Worm (Caenorhabditis elegans) whole organism, L1 larva: ENCODE data around the gene F43H9.4.

Experiments
- C16A3.4 ChIP-seq: fragments of 150-350 bp; optimal IDR thresholded peaks from 2 replicates; lab custom pipeline; 2014; ENCODE audit warnings: missing biosample characterization, missing genetic modification characterization
- C34B4.2 ChIP-seq: sonication (generic microtip); optimal IDR thresholded peaks from 2 replicates; lab custom pipeline; 2017; ENCODE audit warnings: mild to moderate bottlenecking, missing genetic modification characterization, missing compliant biosample characterization
- aly-2 ChIP-seq: fragments of 150-350 bp; optimal IDR thresholded peaks from 2 replicates; lab custom pipeline; 2014; ENCODE audit warnings: missing biosample characterization, missing genetic modification characterization
- blmp-1 ChIP-seq: fragments of 150-350 bp; optimal IDR thresholded peaks from 2 replicates; lab custom pipeline; 2014; ENCODE audit warnings: missing biosample characterization, missing genetic modification characterization
- ceh-63 ChIP-seq: fragments of 200-800 bp; sonication (Bioruptor generic); optimal IDR thresholded peaks from 2 replicates; lab custom pipeline; 2018; ENCODE audit warnings: mild to moderate bottlenecking, missing genetic modification characterization, missing compliant biosample characterization
- ceh-8 ChIP-seq: fragments of 200-800 bp; sonication (Bioruptor generic); optimal IDR thresholded peaks from 2 replicates; lab custom pipeline; 2018; ENCODE audit warnings: mild to moderate bottlenecking, missing genetic modification characterization, moderate library complexity, missing compliant biosample characterization
- ceh-82 ChIP-seq, 3 experiments: fragments of 150-350 bp in 1 of 3; sonication (generic microtip) in 2 of 3; optimal IDR thresholded peaks; 2 replicates each; lab custom pipeline; 2014 to 2017; ENCODE audit warnings: missing biosample characterization in 3 of 3, missing genetic modification characterization in 3 of 3
- dpl-1 ChIP-seq, 3 experiments: fragments of 150-350 bp in 2 of 3; sonication (generic microtip) in 1 of 3; optimal IDR thresholded peaks; 2 replicates each; lab custom pipeline; 2014 to 2017; ENCODE audit warnings: missing biosample characterization in 3 of 3, missing genetic modification characterization in 3 of 3, missing genetic modification reagents in 3 of 3
- dsc-1 ChIP-seq: sonication (generic microtip); optimal IDR thresholded peaks from 2 replicates; lab custom pipeline; 2016; ENCODE audit warnings: mild to moderate bottlenecking, missing genetic modification characterization, missing compliant biosample characterization
- efl-1 ChIP-seq, 4 experiments: fragments of 150-350 bp; optimal IDR thresholded peaks in 3 of 4; peaks in 1 of 4; 1 replicate in 1 of 4; 2 replicates in 3 of 4; lab custom pipeline; 2014; ENCODE audit warnings: missing biosample characterization in 2 of 4, missing genetic modification characterization in 2 of 4, missing genetic modification reagents in 2 of 4
- egl-13 ChIP-seq: sonication (generic microtip); optimal IDR thresholded peaks from 2 replicates; lab custom pipeline; 2016; ENCODE audit warnings: missing genotype, missing genetic modification reagents, missing genetic modification characterization, missing compliant biosample characterization
- egl-27 ChIP-seq, 2 experiments: fragments of 150-350 bp in 1 of 2; sonication (generic microtip); optimal IDR thresholded peaks; 3 replicates each; lab custom pipeline; 2017 to 2018; ENCODE audit warnings: missing biosample characterization in 2 of 2, missing genetic modification characterization in 2 of 2, missing genetic modification reagents in 2 of 2
- elt-2 ChIP-seq: sonication (generic microtip); optimal IDR thresholded peaks from 2 replicates; lab custom pipeline; 2016; ENCODE audit warnings: missing genetic modification characterization, mild to moderate bottlenecking, inconsistent platforms, missing compliant biosample characterization, missing genetic modification reagents
- irx-1 ChIP-seq: sonication (generic microtip); optimal IDR thresholded peaks from 2 replicates; lab custom pipeline; 2016; ENCODE audit warnings: missing genetic modification characterization, missing compliant biosample characterization
- jun-1 ChIP-seq: fragments of 150-350 bp; optimal IDR thresholded peaks from 2 replicates; lab custom pipeline; 2014; ENCODE audit warnings: missing biosample characterization, missing genetic modification reagents, missing genetic modification characterization
- lin-14 ChIP-seq: fragments of 200-800 bp; sonication (Bioruptor generic); optimal IDR thresholded peaks from 2 replicates; lab custom pipeline; 2018; ENCODE audit warnings: mild to moderate bottlenecking, missing genetic modification characterization, moderate library complexity, missing compliant biosample characterization
- lin-35 ChIP-seq, 2 experiments: fragments of 150-350 bp; optimal IDR thresholded peaks; 2 replicates each; lab custom pipeline; 2014; ENCODE audit warnings: missing biosample characterization in 2 of 2, missing genetic modification characterization in 2 of 2, missing genetic modification reagents in 2 of 2
- lin-39 ChIP-seq: fragments of 150-350 bp; optimal IDR thresholded peaks from 2 replicates; lab custom pipeline; 2014; ENCODE audit warnings: missing biosample characterization, missing genetic modification reagents, missing genetic modification characterization
- lir-3 ChIP-seq: sonication (generic microtip); optimal IDR thresholded peaks from 2 replicates; lab custom pipeline; 2016; ENCODE audit warnings: mild to moderate bottlenecking, missing genetic modification characterization, moderate library complexity, missing compliant biosample characterization; ENCODE audit not compliant: poor library complexity
- nhr-19 ChIP-seq: fragments of 200-800 bp; sonication (Bioruptor generic); conservative IDR thresholded peaks from 2 replicates; pipeline ENCODE4 v1.3.6; 2022; ENCODE audit warnings: missing genetic modification characterization, missing compliant biosample characterization
- nhr-20 ChIP-seq: sonication (generic microtip); optimal IDR thresholded peaks from 2 replicates; lab custom pipeline; 2016; ENCODE audit warnings: mild to moderate bottlenecking, missing genetic modification characterization, missing compliant biosample characterization
- nhr-47 ChIP-seq: sonication (generic microtip); optimal IDR thresholded peaks from 2 replicates; lab custom pipeline; 2016; ENCODE audit warnings: mild to moderate bottlenecking, missing genetic modification characterization, moderate library complexity, missing compliant biosample characterization
- nhr-77 ChIP-seq: fragments of 150-350 bp; optimal IDR thresholded peaks from 2 replicates; lab custom pipeline; 2014; ENCODE audit warnings: missing biosample characterization, missing genetic modification characterization
- nhr-84 ChIP-seq: sonication (generic microtip); optimal IDR thresholded peaks from 2 replicates; lab custom pipeline; 2017; ENCODE audit warnings: missing biosample characterization, missing genetic modification characterization
- nhr-90 ChIP-seq: sonication (generic microtip); optimal IDR thresholded peaks from 2 replicates; lab custom pipeline; 2016; ENCODE audit warnings: mild to moderate bottlenecking, missing genetic modification characterization, missing compliant biosample characterization; ENCODE audit not compliant: poor library complexity
- pag-3 ChIP-seq: sonication (generic microtip); optimal IDR thresholded peaks from 2 replicates; lab custom pipeline; 2017; ENCODE audit warnings: missing genetic modification characterization, mild to moderate bottlenecking, missing compliant biosample characterization, antibody characterized with exemption, borderline replicate concordance; ENCODE audit not compliant: insufficient read depth
- pqm-1 ChIP-seq: sonication (generic microtip); optimal IDR thresholded peaks from 3 replicates; lab custom pipeline; 2017; ENCODE audit warnings: missing biosample characterization, missing genetic modification characterization
- snpc-4 ChIP-seq: fragments of 150-350 bp; optimal IDR thresholded peaks from 2 replicates; lab custom pipeline; 2014; ENCODE audit warnings: missing biosample characterization, missing genetic modification characterization
- snu-23 ChIP-seq: sonication (generic microtip); optimal IDR thresholded peaks from 2 replicates; lab custom pipeline; 2016; ENCODE audit warnings: missing genetic modification characterization, missing compliant biosample characterization
- tlp-1 ChIP-seq: fragments of 150-350 bp; optimal IDR thresholded peaks from 2 replicates; lab custom pipeline; 2014; ENCODE audit warnings: missing biosample characterization, missing genetic modification characterization
- unc-30 ChIP-seq: sonication (generic microtip); optimal IDR thresholded peaks from 2 replicates; lab custom pipeline; 2017; ENCODE audit warnings: missing biosample characterization, missing genetic modification characterization
- xbp-1 ChIP-seq: sonication (generic microtip); optimal IDR thresholded peaks from 2 replicates; lab custom pipeline; 2016; ENCODE audit warnings: missing genetic modification characterization, missing compliant biosample characterization
- zip-4 ChIP-seq: fragments of 200-800 bp; sonication (Bioruptor generic); optimal IDR thresholded peaks from 2 replicates; lab custom pipeline; 2018; ENCODE audit warnings: mild to moderate bottlenecking, missing genetic modification characterization, moderate library complexity, missing compliant biosample characterization

The F43H9.4 gene

ce11 chrV:8014710-8015314, 11.7 kb upstream of the F43H9.4 start:
- peak; percentile 67 for TF ChIP-seq snpc-4 (tag; lab: Kevin White, UChicago)

- no peak for TF ChIP-seq nhr-77 (tag; lab: Kevin White, UChicago)
- TF ChIP-seq nhr-19 (GFP tag; lab: Robert Waterston, UW): no peak
- no peak for TF ChIP-seq xbp-1 (tag; lab: Kevin White, UChicago)
- TF ChIP-seq lin-14: no peak
- no peak for TF ChIP-seq egl-27 (tag; optimal IDR thresholded peaks at IDR 0.05; lab: Kevin White, UChicago)
Measured at ce11 chrV:8016928-8017327, 9.6 kb upstream of the F43H9.4 start, which contains the start of gene sptl-2. Gene sptl-2 (plus strand): TSS chrV:8017207.

- peak; percentile 14 for TF ChIP-seq jun-1
- TF ChIP-seq lin-39 (tag; lab: Kevin White, UChicago): no peak
- no peak for TF ChIP-seq egl-13 (tag; lab: Kevin White, UChicago)
- TF ChIP-seq nhr-20 (tag; lab: Kevin White, UChicago): peak; percentile 43
- TF ChIP-seq nhr-47 (tag; lab: Kevin White, UChicago): no peak
- TF ChIP-seq C34B4.2: no peak
- peak in 1 of 2 experiments; percentile 23 for TF ChIP-seq lin-35 (GFP tag; optimal IDR thresholded peaks at IDR 0.05; lab: Kevin White, UChicago)
- TF ChIP-seq unc-30 (tag; lab: Kevin White, UChicago): no peak
- no peak for TF ChIP-seq nhr-84
- TF ChIP-seq snu-23 (GFP tag; lab: Kevin White, UChicago): no peak
- peak; percentile 67 for TF ChIP-seq pqm-1
- no peak for TF ChIP-seq nhr-90 (tag; lab: Kevin White, UChicago)
- peak; percentile 58 for TF ChIP-seq tlp-1 (tag; lab: Kevin White, UChicago)
- no peak for TF ChIP-seq irx-1 (tag; lab: Kevin White, UChicago)
- TF ChIP-seq elt-2 (tag; lab: Kevin White, UChicago): peak; percentile 75
Measured at ce11 chrV:8017924-8018323, 8.6 kb upstream of the F43H9.4 start.

- TF ChIP-seq aly-2 (tag; lab: Kevin White, UChicago) (no peak), elt-2 (tag; lab: Kevin White, UChicago) (peak; percentile 18), ceh-63 (GFP tag; lab: Kevin White, UChicago) (no peak), ceh-82 (tag; optimal IDR thresholded peaks at IDR 0.05; lab: Kevin White, UChicago) (no peak)
Measured at ce11 chrV:8018919-8019318, 7.6 kb upstream of the F43H9.4 start.

ce11 chrV:8019783-8020182, 6.7 kb upstream of the F43H9.4 start:
- peak; percentile 1 for TF ChIP-seq pqm-1
- TF ChIP-seq dsc-1: no peak
- peak; percentile 17 for TF ChIP-seq elt-2 (tag; lab: Kevin White, UChicago)

- TF ChIP-seq elt-2 (tag; lab: Kevin White, UChicago) (no peak), ceh-8 (GFP tag; lab: Kevin White, UChicago) (no peak), C16A3.4 (no peak), nhr-90 (tag; lab: Kevin White, UChicago) (no peak), dpl-1 (GFP tag; optimal IDR thresholded peaks at IDR 0.05; lab: Kevin White, UChicago) (no peak), irx-1 (tag; lab: Kevin White, UChicago) (no peak), efl-1 (optimal IDR thresholded peaks at IDR 0.05; lab: Kevin White, UChicago) (peak in 1 of 2 experiments; percentile 5), efl-1 (GFP tag; optimal IDR thresholded peaks at IDR 0.05 in 1 of 2; lab: Kevin White, UChicago) (peak in 1 of 2 experiments; percentile 84), blmp-1 (tag; lab: Kevin White, UChicago) (peak; percentile 8), lir-3 (tag; lab: Kevin White, UChicago) (no peak), lin-35 (GFP tag; optimal IDR thresholded peaks at IDR 0.05; lab: Kevin White, UChicago) (peak in 1 of 2 experiments; percentile 30), zip-4 (GFP tag; lab: Kevin White, UChicago) (no peak), nhr-20 (tag; lab: Kevin White, UChicago) (peak; percentile 31), pag-3 (tag; lab: Kevin White, UChicago) (no peak)
Measured at ce11 chrV:8022040-8022439, 4.5 kb upstream of the F43H9.4 start, which contains the start of gene ech-3. Gene ech-3 (plus strand): TSS chrV:8022217.
